Worm (Caenorhabditis elegans) whole organism, L3 larva: ENCODE data around the gene C52E4.7.

Source experiments
- R02D3.7 ChIP-seq: fragments of 150-350 bp; optimal IDR thresholded peaks from 2 replicates; lab custom pipeline; 2014; ENCODE audit warnings: missing biosample characterization, missing genetic modification characterization
- ZK546.5 ChIP-seq: sonication (generic microtip); optimal IDR thresholded peaks from 2 replicates; lab custom pipeline; 2017; ENCODE audit warnings: missing biosample characterization, missing genetic modification characterization
- aly-2 ChIP-seq: fragments of 150-350 bp; optimal IDR thresholded peaks from 2 replicates; lab custom pipeline; 2014; ENCODE audit warnings: missing biosample characterization, missing genetic modification characterization
- ama-1 ChIP-seq: fragments of 150-350 bp; optimal IDR thresholded peaks from 2 replicates; lab custom pipeline; 2018
- ceh-16 ChIP-seq: sonication (generic microtip); optimal IDR thresholded peaks from 2 replicates; lab custom pipeline; 2017; ENCODE audit warnings: missing biosample characterization, missing genetic modification characterization
- ceh-28 ChIP-seq: fragments of 150-350 bp; optimal IDR thresholded peaks from 2 replicates; lab custom pipeline; 2014; ENCODE audit warnings: missing biosample characterization, missing genetic modification reagents, missing genetic modification characterization
- ceh-82 ChIP-seq: fragments of 150-350 bp; optimal IDR thresholded peaks from 2 replicates; lab custom pipeline; 2014; ENCODE audit warnings: missing biosample characterization, missing genetic modification characterization
- ceh-9 ChIP-seq: sonication (generic microtip); optimal IDR thresholded peaks from 2 replicates; lab custom pipeline; 2018; ENCODE audit warnings: missing biosample characterization, missing genetic modification characterization
- daf-12 ChIP-seq: fragments of 150-350 bp; optimal IDR thresholded peaks from 2 replicates; lab custom pipeline; 2014; ENCODE audit warnings: missing biosample characterization, missing genetic modification reagents, missing genetic modification characterization
- egl-27 ChIP-seq: sonication (generic microtip); optimal IDR thresholded peaks from 4 replicates; lab custom pipeline; 2017; ENCODE audit warnings: missing biosample characterization, missing genetic modification reagents, missing genetic modification characterization
- egl-5 ChIP-seq: fragments of 150-350 bp; optimal IDR thresholded peaks from 2 replicates; lab custom pipeline; 2017; ENCODE audit warnings: missing biosample characterization, missing genetic modification reagents, missing genetic modification characterization, inconsistent platforms
- elt-1 ChIP-seq: fragments of 150-350 bp; optimal IDR thresholded peaks from 2 replicates; lab custom pipeline; 2014; ENCODE audit warnings: missing biosample characterization, missing genetic modification characterization
- elt-2 ChIP-seq: sonication (generic microtip); optimal IDR thresholded peaks from 2 replicates; lab custom pipeline; 2016; ENCODE audit warnings: missing genetic modification reagents, mild to moderate bottlenecking, missing genetic modification characterization, missing compliant biosample characterization
- elt-3 ChIP-seq, 3 experiments: fragments of 150-350 bp in 1 of 3; sonication (generic microtip) in 2 of 3; optimal IDR thresholded peaks; 2 replicates in 2 of 3; 4 replicates in 1 of 3; lab custom pipeline; 2014 to 2017; ENCODE audit warnings: missing biosample characterization in 3 of 3, missing genetic modification characterization in 3 of 3
- eor-1 ChIP-seq, 2 experiments: fragments of 150-350 bp; optimal IDR thresholded peaks; 2 replicates each; lab custom pipeline; 2014 to 2018; ENCODE audit warnings: missing biosample characterization in 2 of 2, missing genetic modification characterization in 2 of 2
- fkh-10 ChIP-seq: sonication (generic microtip); optimal IDR thresholded peaks from 2 replicates; lab custom pipeline; 2017; ENCODE audit warnings: missing biosample characterization, missing genetic modification reagents, missing genetic modification characterization
- fkh-2 ChIP-seq: fragments of 150-350 bp; optimal IDR thresholded peaks from 2 replicates; lab custom pipeline; 2014; ENCODE audit warnings: missing biosample characterization, missing genetic modification reagents, missing genetic modification characterization
- fos-1 ChIP-seq: fragments of 150-350 bp; optimal IDR thresholded peaks from 2 replicates; lab custom pipeline; 2014; ENCODE audit warnings: missing biosample characterization, missing genetic modification characterization
- hmg-11 ChIP-seq: sonication (generic microtip); optimal IDR thresholded peaks from 2 replicates; lab custom pipeline; 2016; ENCODE audit warnings: missing genetic modification characterization, missing compliant biosample characterization
- jun-1 ChIP-seq: fragments of 150-350 bp; optimal IDR thresholded peaks from 2 replicates; lab custom pipeline; 2014; ENCODE audit warnings: missing biosample characterization, missing genetic modification reagents, missing genetic modification characterization
- lin-15B ChIP-seq: fragments of 150-350 bp; optimal IDR thresholded peaks from 2 replicates; lab custom pipeline; 2014; ENCODE audit warnings: missing biosample characterization, missing genetic modification characterization
- lin-39 ChIP-seq: fragments of 150-350 bp; optimal IDR thresholded peaks from 2 replicates; lab custom pipeline; 2018; ENCODE audit warnings: missing biosample characterization, missing genetic modification reagents, missing genetic modification characterization
- lsy-12 ChIP-seq: sonication (generic microtip); optimal IDR thresholded peaks from 2 replicates; lab custom pipeline; 2016; ENCODE audit warnings: mild to moderate bottlenecking, missing genetic modification characterization, missing compliant biosample characterization
- mdl-1 ChIP-seq: fragments of 150-350 bp; optimal IDR thresholded peaks from 2 replicates; lab custom pipeline; 2014; ENCODE audit warnings: missing biosample characterization, missing genetic modification characterization
- mml-1 ChIP-seq: fragments of 150-350 bp; sonication (generic microtip); optimal IDR thresholded peaks from 3 replicates; lab custom pipeline; 2014; ENCODE audit warnings: missing biosample characterization, missing genetic modification characterization
- nfya-1 ChIP-seq: sonication (generic microtip); optimal IDR thresholded peaks from 2 replicates; lab custom pipeline; 2017; ENCODE audit warnings: missing genetic modification characterization, mild to moderate bottlenecking, missing compliant biosample characterization, antibody characterized with exemption, moderate library complexity; ENCODE audit not compliant: insufficient read depth
- nhr-11 ChIP-seq: fragments of 150-350 bp; optimal IDR thresholded peaks from 2 replicates; lab custom pipeline; 2014; ENCODE audit warnings: missing biosample characterization, missing genetic modification characterization
- nhr-12 ChIP-seq: fragments of 150-350 bp; optimal IDR thresholded peaks from 2 replicates; lab custom pipeline; 2014; ENCODE audit warnings: missing biosample characterization, missing genetic modification characterization
- nhr-23 ChIP-seq: fragments of 150-350 bp; optimal IDR thresholded peaks from 2 replicates; lab custom pipeline; 2014; ENCODE audit warnings: missing biosample characterization, missing genetic modification reagents, missing genetic modification characterization
- nhr-237 ChIP-seq: fragments of 150-350 bp; optimal IDR thresholded peaks from 2 replicates; lab custom pipeline; 2014; ENCODE audit warnings: missing biosample characterization, missing genetic modification characterization
- nhr-25 ChIP-seq: sonication (generic microtip); optimal IDR thresholded peaks from 2 replicates; lab custom pipeline; 2017; ENCODE audit warnings: missing biosample characterization, missing genetic modification characterization
- nhr-28 ChIP-seq: fragments of 150-350 bp; optimal IDR thresholded peaks from 2 replicates; lab custom pipeline; 2014; ENCODE audit warnings: missing biosample characterization, missing genetic modification characterization
- nhr-43 ChIP-seq: sonication (generic microtip); optimal IDR thresholded peaks from 2 replicates; lab custom pipeline; 2016; ENCODE audit warnings: mild to moderate bottlenecking, missing genetic modification characterization, missing compliant biosample characterization; ENCODE audit not compliant: poor library complexity, severe bottlenecking
- nhr-67 ChIP-seq: fragments of 150-350 bp; optimal IDR thresholded peaks from 2 replicates; lab custom pipeline; 2014; ENCODE audit warnings: missing biosample characterization, missing genetic modification characterization
- nhr-76 ChIP-seq: fragments of 150-350 bp; sonication (generic microtip); optimal IDR thresholded peaks from 5 replicates; lab custom pipeline; 2014; ENCODE audit warnings: missing biosample characterization, missing genetic modification characterization
- nhr-77 ChIP-seq: fragments of 150-350 bp; optimal IDR thresholded peaks from 2 replicates; lab custom pipeline; 2014; ENCODE audit warnings: missing biosample characterization, missing genetic modification characterization
- pha-4 ChIP-seq: fragments of 150-350 bp; optimal IDR thresholded peaks from 2 replicates; lab custom pipeline; 2014; ENCODE audit warnings: missing biosample characterization, missing genetic modification reagents, missing genetic modification characterization
- pqm-1 ChIP-seq: fragments of 150-350 bp; optimal IDR thresholded peaks from 2 replicates; lab custom pipeline; 2017; ENCODE audit warnings: missing biosample characterization, missing genetic modification characterization, inconsistent platforms
- sea-2 ChIP-seq: fragments of 150-350 bp; sonication (generic microtip); optimal IDR thresholded peaks from 4 replicates; lab custom pipeline; 2014; ENCODE audit warnings: missing biosample characterization, missing genetic modification reagents, missing genetic modification characterization
- skn-1 ChIP-seq: fragments of 150-350 bp; optimal IDR thresholded peaks from 2 replicates; lab custom pipeline; 2014; ENCODE audit warnings: missing biosample characterization, missing genetic modification characterization
- snpc-4 ChIP-seq: fragments of 150-350 bp; optimal IDR thresholded peaks from 2 replicates; lab custom pipeline; 2014; ENCODE audit warnings: missing biosample characterization, missing genetic modification characterization
- tbx-2 ChIP-seq: sonication (generic microtip); optimal IDR thresholded peaks from 2 replicates; lab custom pipeline; 2016; ENCODE audit warnings: mild to moderate bottlenecking, missing genetic modification characterization, missing compliant biosample characterization
- unc-39 ChIP-seq: sonication (generic microtip); optimal IDR thresholded peaks from 4 replicates; lab custom pipeline; 2017; ENCODE audit warnings: missing biosample characterization, missing genetic modification characterization
- unc-62 ChIP-seq: fragments of 150-350 bp; sonication (generic microtip); optimal IDR thresholded peaks from 4 replicates; lab custom pipeline; 2014; ENCODE audit warnings: missing biosample characterization, missing genetic modification reagents, missing genetic modification characterization
- zag-1 ChIP-seq: fragments of 150-350 bp; optimal IDR thresholded peaks from 2 replicates; lab custom pipeline; 2014; ENCODE audit warnings: missing biosample characterization, missing genetic modification characterization
- ztf-11 ChIP-seq: fragments of 150-350 bp; optimal IDR thresholded peaks from 2 replicates; lab custom pipeline; 2014; ENCODE audit warnings: missing biosample characterization, missing genetic modification characterization
- ztf-4 ChIP-seq: fragments of 150-350 bp; optimal IDR thresholded peaks from 2 replicates; lab custom pipeline; 2014; ENCODE audit warnings: missing biosample characterization, missing genetic modification characterization

The C52E4.7 gene

ce11 chrV:11979673-11980561, 14.2 kb upstream of the C52E4.7 start, which contains the start of gene snr-4:
Gene snr-4 (minus strand): TSS chrV:11979723.
- TF ChIP-seq lin-39 (tag; lab: Kevin White, UChicago) (peak; percentile 97), nhr-43 (peak; percentile 90), ceh-9 (no peak), tbx-2 (tag; lab: Kevin White, UChicago) (peak; percentile 79), daf-12 (tag; lab: Kevin White, UChicago) (no peak), unc-62 (peak; percentile 40), fkh-10 (peak; percentile 56), jun-1 (peak; percentile 92), nhr-76 (tag; lab: Kevin White, UChicago) (peak; percentile 26), elt-3 (tag; optimal IDR thresholded peaks at IDR 0.05; lab: Kevin White, UChicago) (peak in 1 of 3 experiments; percentile 83), ceh-82 (peak; percentile 90), ztf-4 (tag; lab: Kevin White, UChicago) (peak; percentile 39), pqm-1 (tag; lab: Kevin White, UChicago) (peak; percentile 89), nhr-25 (tag; lab: Kevin White, UChicago) (peak; percentile 95), nhr-77 (tag; lab: Kevin White, UChicago) (peak; percentile 88), hmg-11 (tag; lab: Kevin White, UChicago) (peak; percentile 83), egl-5 (peak; percentile 84), fkh-2 (no peak), ama-1 (lab: Kevin White, UChicago) (peak; percentile 98), elt-2 (tag; lab: Kevin White, UChicago) (peak; percentile 76), lin-15B (tag; lab: Kevin White, UChicago) (peak; percentile 92), ZK546.5 (no peak), ceh-28 (tag; lab: Kevin White, UChicago) (peak; percentile 81), nhr-237 (no peak), R02D3.7 (tag; lab: Kevin White, UChicago) (peak; percentile 86), eor-1 (tag; optimal IDR thresholded peaks at IDR 0.05; lab: Kevin White, UChicago) (no peak), egl-27 (tag; lab: Kevin White, UChicago) (no peak), mml-1 (tag; lab: Kevin White, UChicago) (no peak), aly-2 (peak; percentile 63), pha-4 (peak; percentile 88), nhr-28 (tag; lab: Kevin White, UChicago) (no peak), zag-1 (no peak), nhr-12 (no peak), nhr-23 (tag; lab: Kevin White, UChicago) (peak; percentile 94), sea-2 (GFP tag; lab: Kevin White, UChicago) (no peak), unc-39 (tag; lab: Kevin White, UChicago) (no peak), ceh-16 (tag; lab: Kevin White, UChicago) (peak; percentile 41), nhr-11 (peak; percentile 70), mdl-1 (tag; lab: Kevin White, UChicago) (peak; percentile 9), elt-1 (tag; lab: Kevin White, UChicago) (no peak), snpc-4 (tag; lab: Kevin White, UChicago) (peak; percentile 100), ztf-11 (tag; lab: Kevin White, UChicago) (no peak), lsy-12 (tag; lab: Kevin White, UChicago) (peak; percentile 92), nfya-1 (peak; percentile 96), nhr-67 (tag; lab: Kevin White, UChicago) (no peak), skn-1 (tag; lab: Kevin White, UChicago) (peak; percentile 87), fos-1 (peak; percentile 74)
